Fruit fly (Drosophila melanogaster): ENCODE results near the gene Serinc.
A peak's percentile ranks its signal among the peaks of the same experiment; 100 is the strongest.

Gene Serinc

DNA sequence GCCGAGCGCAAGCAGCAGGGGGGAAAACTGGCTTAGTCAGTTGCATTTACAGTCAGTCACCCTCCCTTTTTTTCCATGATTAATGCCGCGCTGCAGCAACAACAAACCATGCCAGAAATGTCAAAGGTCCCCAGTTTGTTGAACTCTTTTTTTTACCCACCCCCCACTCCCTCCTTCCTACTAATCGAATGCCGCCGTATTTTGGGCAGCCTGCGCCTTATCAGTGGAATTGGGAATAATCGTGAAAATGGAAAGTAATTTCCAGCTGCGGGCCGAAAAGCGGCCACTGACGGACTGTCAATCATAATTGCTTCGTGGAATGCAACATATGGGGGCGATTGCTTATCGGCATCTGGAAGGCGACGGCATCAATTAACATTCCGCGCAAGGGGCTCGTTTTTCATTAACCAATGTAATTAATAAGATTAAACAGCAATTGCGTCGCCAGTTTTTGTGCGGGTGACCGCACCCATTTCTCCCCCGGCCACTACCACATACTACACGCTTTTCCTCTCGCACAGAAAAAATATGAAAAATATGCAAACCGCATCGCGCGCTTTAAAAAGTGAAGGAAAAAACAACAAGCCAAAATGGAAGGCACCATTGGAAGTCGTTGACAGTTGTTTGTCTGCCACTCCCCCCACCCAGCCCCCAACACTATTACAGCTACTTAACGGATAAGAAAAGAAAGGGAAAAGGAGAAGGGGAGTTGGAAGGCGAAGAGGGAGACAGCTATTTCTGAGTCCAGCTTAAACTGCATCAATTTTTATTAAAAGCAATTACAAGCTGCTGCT, 2.9 kb upstream of the Serinc start (continued):
- TF ChIP-seq pros (GFP tag; optimal IDR thresholded peaks at IDR 0.05) (peak; percentile 44), CG10274 (GFP tag; optimal IDR thresholded peaks at IDR 0.05) (peak; percentile 6)

DNA sequence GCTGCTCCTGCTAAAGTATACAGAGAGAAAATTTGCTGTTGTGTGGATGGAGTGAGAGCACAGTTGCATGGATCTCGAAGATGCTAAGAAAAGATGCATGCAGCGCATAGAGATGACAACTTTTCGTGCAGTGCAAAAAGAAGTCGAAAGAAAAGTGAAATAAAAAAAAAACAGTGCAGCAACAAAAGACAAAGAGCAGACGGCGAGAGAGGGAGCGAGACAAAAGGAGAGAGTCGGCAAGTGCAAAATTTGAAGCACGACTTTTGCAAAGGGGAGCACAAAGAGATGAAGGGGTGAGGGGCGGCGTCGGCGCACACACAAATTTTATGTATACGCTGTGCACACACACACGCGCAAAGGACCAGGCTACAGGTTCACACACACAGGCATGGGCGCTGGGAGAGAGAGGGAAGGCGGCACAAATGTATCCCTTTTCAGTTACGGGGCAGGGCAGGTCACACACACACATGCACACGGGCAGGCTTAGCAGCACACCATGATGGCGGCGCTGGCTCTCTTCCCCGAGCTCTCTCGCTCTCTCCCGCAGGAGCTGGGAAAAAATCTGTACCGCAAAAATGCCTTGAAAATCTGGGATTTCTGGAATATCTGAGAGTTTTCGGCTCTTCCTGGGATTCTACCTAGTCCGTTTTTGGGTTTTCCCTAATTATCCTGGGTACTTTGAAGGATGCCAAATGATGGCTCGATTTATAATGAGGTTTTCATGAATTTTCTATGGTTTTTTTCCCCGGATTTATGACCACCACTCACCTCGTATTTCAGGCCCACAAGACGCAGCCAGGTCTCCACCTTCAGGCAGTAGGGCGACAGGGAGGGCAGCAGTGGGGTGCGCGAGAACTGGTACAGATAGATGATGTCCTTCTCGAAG, 2.0 kb upstream of the Serinc start:
- TF ChIP-seq bsh (GFP tag; optimal IDR thresholded peaks at IDR 0.05) (peak in 1 of 2 experiments; percentile 75), scrt (GFP tag; optimal IDR thresholded peaks at IDR 0.05) (peak; percentile 63), chinmo (GFP tag; IDR thresholded peaks at IDR 0.05; ENCODE audit: partially characterized antibody) (peak; percentile 57; the same call in 1 of the 4 replicates), row (GFP tag; IDR thresholded peaks at IDR 0.05) (peak; percentile 16; the same call in 1 of the 3 replicates), cad (GFP tag; optimal IDR thresholded peaks at IDR 0.05) (peak; percentile 63), twi (tag; optimal IDR thresholded peaks at IDR 0.05) (peak; percentile 66), Adf1 (GFP tag; IDR thresholded peaks at IDR 0.05) (peak; percentile 32; the same call in 1 of the 2 replicates), Med (GFP tag) (peak; percentile 78), yki (optimal IDR thresholded peaks at IDR 0.05) (peak; percentile 21), sd (tag; optimal IDR thresholded peaks at IDR 0.05) (peak; percentile 3), CG7839 (tag; optimal IDR thresholded peaks at IDR 0.05) (no peak), D (optimal IDR thresholded peaks at IDR 0.05) (peak; percentile 69), D (GFP tag; optimal IDR thresholded peaks at IDR 0.05) (no peak), Drgx (GFP tag; IDR thresholded peaks at IDR 0.05) (peak; percentile 82), CG4707 (GFP tag; optimal IDR thresholded peaks at IDR 0.05) (no peak), sens (GFP tag) (peak; percentile 80), crol (GFP tag; IDR thresholded peaks at IDR 0.05) (peak; percentile 93), ci (GFP tag; IDR thresholded peaks at IDR 0.05) (0 out of 3 replicates have a peak, but pooled peaks have one; percentile 5), ewg (GFP tag; optimal IDR thresholded peaks at IDR 0.05) (peak; percentile 94), unpg (GFP tag; optimal IDR thresholded peaks at IDR 0.05) (no peak), CG32767 (GFP tag; IDR thresholded peaks at IDR 0.05) (peak; percentile 93), NFAT (GFP tag; IDR thresholded peaks at IDR 0.05) (0 out of 2 replicates have a peak, but pooled peaks have one; percentile 36), CG10959 (GFP tag; IDR thresholded peaks at IDR 0.05) (no peak), zen (tag; optimal IDR thresholded peaks at IDR 0.05) (peak; percentile 78), Trl (optimal IDR thresholded peaks at IDR 0.05) (peak; percentile 73 to 89), Trl (GFP tag; optimal IDR thresholded peaks at IDR 0.05) (no peak), CG4360 (GFP tag; IDR thresholded peaks at IDR 0.05) (peak; percentile 23; the same call in 1 of the 2 replicates), corto (GFP tag; optimal IDR thresholded peaks at IDR 0.05) (peak; percentile 65), CG34422 (GFP tag; IDR thresholded peaks at IDR 0.05) (peak; percentile 29; the same call in 1 of the 3 replicates), Opbp (GFP tag; IDR thresholded peaks at IDR 0.05; ENCODE audit: partially characterized antibody) (0 out of 3 replicates have a peak, but pooled peaks have one; percentile 34), CG6791 (GFP tag; IDR thresholded peaks at IDR 0.05; ENCODE audit: partially characterized antibody) (0 out of 3 replicates have a peak, but pooled peaks have one; percentile 7), Deaf1 (tag; optimal IDR thresholded peaks at IDR 0.05) (peak; percentile 36), bbx (GFP tag; IDR thresholded peaks at IDR 0.05; ENCODE audit: partially characterized antibody) (0 out of 2 replicates have a peak, but pooled peaks have one; percentile 14), vfl (GFP tag; optimal IDR thresholded peaks at IDR 0.05) (no peak), B-H1 (GFP tag; IDR thresholded peaks at IDR 0.05) (no peak), CG10543 (GFP tag; optimal IDR thresholded peaks at IDR 0.05) (no peak), Hr3 (GFP tag; optimal IDR thresholded peaks at IDR 0.05) (no peak), Bgb (GFP tag; IDR thresholded peaks at IDR 0.05; ENCODE audit: partially characterized antibody) (peak; percentile 21; the same call in 1 of the 2 replicates), lbe (GFP tag; optimal IDR thresholded peaks at IDR 0.05) (peak; percentile 71), CG17802 (tag; optimal IDR thresholded peaks at IDR 0.05) (no peak), CG3847 (GFP tag; IDR thresholded peaks at IDR 0.05) (no peak), sqz (GFP tag; optimal IDR thresholded peaks at IDR 0.05) (peak; percentile 31), CG15479 (GFP tag; optimal IDR thresholded peaks at IDR 0.05) (peak; percentile 66)

Measured in whole organism, embryonic.